Fruit fly (Drosophila melanogaster) whole organism: ENCODE data around the gene CG32982.

Source experiments
- Dll ChIP-seq: fragments of >200 bp; optimal IDR thresholded peaks from 2 replicates; lab custom pipeline; 2017
- EcR ChIP-seq, 2 experiments: fragments of >200 bp; optimal IDR thresholded peaks; 2 replicates each; lab custom pipeline; 2017; ENCODE audit warnings: missing biosample characterization in 2 of 2, missing genetic modification characterization in 2 of 2, missing genetic modification reagents in 2 of 2
- pan ChIP-seq: fragments of >200 bp; optimal IDR thresholded peaks from 2 replicates; lab custom pipeline; 2017
- psq ChIP-seq: fragments of >200 bp; optimal IDR thresholded peaks from 2 replicates; lab custom pipeline; 2017
- usp ChIP-seq: fragments of >200 bp; optimal IDR thresholded peaks from 2 replicates; lab custom pipeline; 2017; ENCODE audit warnings: missing biosample characterization, missing genetic modification characterization, mixed read lengths

DNA sequence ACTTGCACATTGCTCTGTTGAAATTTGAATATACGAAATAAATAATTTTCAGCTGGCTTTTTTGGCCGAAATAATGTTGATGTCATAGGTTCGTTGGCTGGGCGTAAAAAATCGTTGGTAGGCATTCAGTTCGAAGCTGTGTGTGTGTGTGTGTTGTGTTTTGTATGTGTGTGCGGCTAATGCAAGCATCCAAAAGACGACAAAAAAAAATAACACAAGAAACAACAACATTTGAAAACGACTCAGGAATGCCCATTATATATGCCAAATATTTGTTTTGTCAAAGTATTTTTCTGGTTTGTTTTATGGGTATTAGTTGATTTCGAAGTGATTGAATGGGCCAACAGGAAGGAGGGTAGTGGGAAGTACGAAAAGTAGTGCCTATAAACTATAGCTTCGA lies 56.1 kb downstream of the CG32982 start:
- no peak for TF ChIP-seq pan (lab: Kevin White, UChicago)
- TF ChIP-seq EcR (GFP tag; optimal IDR thresholded peaks at IDR 0.05; lab: Kevin White, UChicago) = no peak
- TF ChIP-seq usp (GFP tag; lab: Kevin White, UChicago) = no peak
- TF ChIP-seq Dll (lab: Kevin White, UChicago) = no peak
- TF ChIP-seq psq (lab: Kevin White, UChicago) = no peak
